Worm (Caenorhabditis elegans) whole organism, early embryonic: ENCODE data around the gene bas-1.

Experiments used
- B0310.2 ChIP-seq: sonication (generic microtip); optimal IDR thresholded peaks from 2 replicates; lab custom pipeline; 2016; ENCODE audit warnings: mild to moderate bottlenecking, missing genetic modification characterization, missing compliant biosample characterization
- F13C5.2 ChIP-seq: sonication (generic microtip); optimal IDR thresholded peaks from 2 replicates; lab custom pipeline; 2017; ENCODE audit warnings: mild to moderate bottlenecking, missing genetic modification characterization, inconsistent platforms, missing compliant biosample characterization
- aly-1 ChIP-seq: sonication (generic microtip); optimal IDR thresholded peaks from 2 replicates; lab custom pipeline; 2016; ENCODE audit warnings: missing genetic modification characterization, missing compliant biosample characterization
- ama-1 ChIP-seq: fragments of 150-350 bp; optimal IDR thresholded peaks from 2 replicates; lab custom pipeline; 2014
- ceh-13 ChIP-seq: fragments of 200-800 bp; sonication (Bioruptor generic); optimal IDR thresholded peaks from 2 replicates; lab custom pipeline; 2018; ENCODE audit warnings: mild to moderate bottlenecking, missing genetic modification characterization, missing compliant biosample characterization
- ceh-36 ChIP-seq: sonication (generic microtip); optimal IDR thresholded peaks from 2 replicates; lab custom pipeline; 2016; ENCODE audit warnings: missing genetic modification characterization, inconsistent platforms, missing compliant biosample characterization
- ets-7 ChIP-seq: sonication (generic microtip); optimal IDR thresholded peaks from 2 replicates; lab custom pipeline; 2016; ENCODE audit warnings: missing genotype, missing genetic modification characterization, missing compliant biosample characterization
- flt-1 ChIP-seq: fragments of 200-800 bp; sonication (Bioruptor generic); IDR thresholded peaks from 2 replicates; pipeline ENCODE4 v1.3.6; 2022; ENCODE audit warnings: missing genetic modification characterization, missing compliant biosample characterization
- hmbx-1 ChIP-seq: sonication (generic microtip); optimal IDR thresholded peaks from 2 replicates; lab custom pipeline; 2016; ENCODE audit warnings: mild to moderate bottlenecking, missing genetic modification characterization, missing compliant biosample characterization
- hmg-4 ChIP-seq: fragments of 200-800 bp; sonication (Bioruptor generic); optimal IDR thresholded peaks from 2 replicates; lab custom pipeline; 2018; ENCODE audit warnings: mild to moderate bottlenecking, missing genetic modification characterization, missing compliant biosample characterization
- hnd-1 ChIP-seq: sonication (generic microtip); optimal IDR thresholded peaks from 2 replicates; lab custom pipeline; 2016; ENCODE audit warnings: missing genetic modification characterization, missing compliant biosample characterization
- pes-1 ChIP-seq: fragments of 200-800 bp; sonication (Bioruptor generic); IDR thresholded peaks from 2 replicates; pipeline ENCODE4 v1.3.6; 2022; ENCODE audit warnings: missing genetic modification reagents, missing genetic modification characterization, missing compliant biosample characterization
- scrt-1 ChIP-seq: fragments of 200-800 bp; sonication (Bioruptor generic); IDR thresholded peaks from 2 replicates; pipeline ENCODE4 v1.3.6; 2022; ENCODE audit warnings: missing genetic modification characterization, missing compliant biosample characterization
- sea-1 ChIP-seq: fragments of 200-800 bp; sonication (Bioruptor generic); conservative IDR thresholded peaks from 2 replicates; pipeline ENCODE4 v1.3.6; 2022; ENCODE audit warnings: missing genetic modification characterization, missing compliant biosample characterization
- tbx-11 ChIP-seq: fragments of 200-800 bp; sonication (Bioruptor generic); IDR thresholded peaks from 2 replicates; pipeline ENCODE4 v1.3.6; 2022; ENCODE audit warnings: missing genetic modification characterization, missing compliant biosample characterization
- tbx-37 ChIP-seq: fragments of 200-800 bp; sonication (Bioruptor generic); conservative IDR thresholded peaks from 2 replicates; pipeline ENCODE4 v1.3.6; 2022; ENCODE audit warnings: missing genetic modification reagents, missing genetic modification characterization, missing compliant biosample characterization
- tra-4 ChIP-seq: sonication (generic microtip); optimal IDR thresholded peaks from 2 replicates; lab custom pipeline; 2017; ENCODE audit warnings: missing genetic modification characterization, missing compliant biosample characterization

The bas-1 gene

DNA sequence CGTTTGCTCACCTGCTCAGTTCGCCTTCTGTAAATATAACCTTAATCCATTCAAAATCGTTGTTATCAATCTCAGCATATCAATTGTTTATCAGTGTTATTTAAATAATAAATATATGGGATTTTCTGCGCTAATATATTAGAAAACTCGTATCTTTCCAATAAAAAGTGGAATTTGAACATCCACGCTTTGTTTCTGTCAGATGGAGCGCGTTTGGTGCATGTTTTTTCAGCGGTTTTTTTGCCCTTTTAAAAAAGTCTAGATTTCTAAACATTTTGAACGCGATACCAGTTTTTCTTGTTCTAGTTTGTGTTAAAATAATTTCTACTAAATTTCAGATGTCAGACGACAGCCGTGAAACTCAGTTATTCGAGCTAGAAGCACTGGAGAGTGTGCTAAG, 25.1 kb upstream of the bas-1 start, which contains the start of gene F56D2.2:
F56D2.2 (plus strand) TSS at position 339 of the 400 bp plus-strand sequence.
- no peak for TF ChIP-seq ceh-36 (tag; lab: Kevin White, UChicago)
- no peak for TF ChIP-seq sea-1 (GFP tag; lab: Robert Waterston, UW)
- TF ChIP-seq tra-4 (tag; lab: Kevin White, UChicago) = no peak
- TF ChIP-seq aly-1 (tag; lab: Kevin White, UChicago) = no peak

DNA sequence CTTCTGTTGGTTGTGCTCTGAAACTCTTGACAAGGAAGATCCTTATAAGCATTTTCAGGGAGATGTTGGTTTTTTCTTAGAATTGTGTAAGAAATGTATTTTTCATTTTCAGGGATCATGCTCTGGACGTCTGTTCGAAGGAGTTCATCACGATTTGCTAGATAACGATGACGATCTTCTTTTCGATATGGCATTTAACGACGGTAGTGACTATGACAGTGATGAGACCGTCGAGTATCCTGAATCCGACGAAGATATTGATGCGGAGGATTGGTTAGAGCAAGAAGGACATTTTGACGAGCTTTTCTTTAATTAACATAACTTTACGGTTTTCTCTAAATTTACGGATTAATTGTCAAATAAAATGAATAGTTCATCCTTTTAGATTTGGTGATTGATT, 23.3 kb upstream of the bas-1 start:
- no peak for TF ChIP-seq tbx-37
- no peak for TF ChIP-seq pes-1 (GFP tag; lab: Robert Waterston, UW)
- TF ChIP-seq F13C5.2 (tag; lab: Kevin White, UChicago) = no peak
- TF ChIP-seq B0310.2 (tag; lab: Kevin White, UChicago) = no peak
- no peak for TF ChIP-seq tbx-11 (GFP tag; lab: Robert Waterston, UW)
- TF ChIP-seq aly-1 (tag; lab: Kevin White, UChicago) = no peak
- no peak for TF ChIP-seq sea-1 (GFP tag; lab: Robert Waterston, UW)
- TF ChIP-seq ets-7 (tag; lab: Kevin White, UChicago) = no peak
- no peak for TF ChIP-seq hmbx-1 (tag; lab: Kevin White, UChicago)
- TF ChIP-seq hnd-1 (tag; lab: Kevin White, UChicago) = no peak
- TF ChIP-seq ceh-13 (GFP tag; lab: Kevin White, UChicago) = no peak
- TF ChIP-seq scrt-1 (GFP tag; lab: Robert Waterston, UW) = no peak
- no peak for TF ChIP-seq ceh-36 (tag; lab: Kevin White, UChicago)
- TF ChIP-seq tra-4 (tag; lab: Kevin White, UChicago) = no peak
- no peak for TF ChIP-seq flt-1 (GFP tag; lab: Robert Waterston, UW)
- TF ChIP-seq ama-1 (lab: Kevin White, UChicago) = no peak
- TF ChIP-seq hmg-4 (GFP tag; lab: Kevin White, UChicago) = no peak

DNA sequence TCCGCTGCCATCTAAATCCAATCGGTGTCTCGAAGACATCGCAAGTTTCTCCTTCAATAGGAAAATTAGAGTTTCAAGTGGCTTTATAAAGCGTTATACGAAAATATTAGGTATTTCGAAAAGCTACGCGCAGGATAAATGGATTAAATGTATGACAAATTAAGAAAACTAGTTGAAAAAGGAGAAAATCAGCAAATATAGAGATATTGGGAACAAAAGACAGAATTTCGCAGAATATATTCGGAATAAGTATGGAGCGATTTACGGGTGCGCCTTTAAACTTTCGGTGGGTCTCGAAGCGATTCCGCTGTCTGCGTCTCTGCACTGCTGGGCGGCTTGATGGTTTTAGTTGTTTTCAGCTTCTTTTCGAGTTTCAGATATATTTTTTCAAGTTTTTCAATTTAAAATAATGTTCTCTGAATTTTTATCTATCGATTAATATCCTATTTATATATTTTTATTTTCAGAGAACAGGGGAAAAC, 20.4 kb upstream of the bas-1 start, which contains the start of the genes ddx-15 and ucr-1:
ddx-15 (minus strand) TSS at position 51 of the 482 bp plus-strand sequence.
ucr-1 (plus strand) TSS at position 468 of the 482 bp plus-strand sequence.
- TF ChIP-seq tbx-11 (GFP tag; lab: Robert Waterston, UW) = no peak
- TF ChIP-seq ceh-36 (tag; lab: Kevin White, UChicago) = no peak
- TF ChIP-seq hnd-1 (tag; lab: Kevin White, UChicago) = no peak
- no peak for TF ChIP-seq scrt-1 (GFP tag; lab: Robert Waterston, UW)
- TF ChIP-seq B0310.2 (tag; lab: Kevin White, UChicago) = no peak
- TF ChIP-seq tra-4 (tag; lab: Kevin White, UChicago) = no peak
- no peak for TF ChIP-seq flt-1 (GFP tag; lab: Robert Waterston, UW)
- TF ChIP-seq ceh-13 (GFP tag; lab: Kevin White, UChicago) = no peak
- no peak for TF ChIP-seq hmg-4 (GFP tag; lab: Kevin White, UChicago)
- no peak for TF ChIP-seq F13C5.2 (tag; lab: Kevin White, UChicago)
- no peak for TF ChIP-seq pes-1 (GFP tag; lab: Robert Waterston, UW)
- TF ChIP-seq ets-7 (tag; lab: Kevin White, UChicago) = no peak
- TF ChIP-seq sea-1 (GFP tag; lab: Robert Waterston, UW) = no peak
- TF ChIP-seq hmbx-1 (tag; lab: Kevin White, UChicago) = no peak
- no peak for TF ChIP-seq tbx-37
- TF ChIP-seq ama-1 (lab: Kevin White, UChicago) = no peak
- no peak for TF ChIP-seq aly-1 (tag; lab: Kevin White, UChicago)

DNA sequence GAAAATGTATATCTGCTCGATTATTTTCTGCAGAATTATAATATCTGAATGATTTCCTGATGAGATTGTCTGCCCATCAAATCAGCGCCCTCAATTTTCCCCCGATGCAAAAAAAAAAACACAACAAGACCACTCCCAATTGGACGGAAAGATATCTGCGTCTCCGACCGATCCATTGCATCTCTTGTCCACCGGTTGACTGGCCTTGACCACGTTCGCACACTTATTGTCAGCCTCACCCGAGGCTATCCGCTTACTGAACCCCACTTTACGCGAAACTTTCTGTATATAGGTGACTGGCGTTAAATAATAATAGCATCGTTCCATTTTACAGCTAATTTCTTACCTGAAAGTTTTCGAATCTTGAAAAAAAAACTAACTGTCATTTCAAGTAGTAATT, 17.7 kb upstream of the bas-1 start:
- TF ChIP-seq tra-4 (tag; lab: Kevin White, UChicago) (no peak), ceh-13 (GFP tag; lab: Kevin White, UChicago) (no peak), F13C5.2 (tag; lab: Kevin White, UChicago) (no peak), hmg-4 (GFP tag; lab: Kevin White, UChicago) (no peak), scrt-1 (GFP tag; lab: Robert Waterston, UW) (no peak), aly-1 (tag; lab: Kevin White, UChicago) (no peak), B0310.2 (tag; lab: Kevin White, UChicago) (no peak), ama-1 (lab: Kevin White, UChicago) (no peak), sea-1 (GFP tag; lab: Robert Waterston, UW) (no peak), flt-1 (GFP tag; lab: Robert Waterston, UW) (no peak), ets-7 (tag; lab: Kevin White, UChicago) (no peak), ceh-36 (tag; lab: Kevin White, UChicago) (no peak), hnd-1 (tag; lab: Kevin White, UChicago) (no peak), tbx-37 (no peak), tbx-11 (GFP tag; lab: Robert Waterston, UW) (no peak), pes-1 (GFP tag; lab: Robert Waterston, UW) (no peak), hmbx-1 (tag; lab: Kevin White, UChicago) (no peak)

DNA sequence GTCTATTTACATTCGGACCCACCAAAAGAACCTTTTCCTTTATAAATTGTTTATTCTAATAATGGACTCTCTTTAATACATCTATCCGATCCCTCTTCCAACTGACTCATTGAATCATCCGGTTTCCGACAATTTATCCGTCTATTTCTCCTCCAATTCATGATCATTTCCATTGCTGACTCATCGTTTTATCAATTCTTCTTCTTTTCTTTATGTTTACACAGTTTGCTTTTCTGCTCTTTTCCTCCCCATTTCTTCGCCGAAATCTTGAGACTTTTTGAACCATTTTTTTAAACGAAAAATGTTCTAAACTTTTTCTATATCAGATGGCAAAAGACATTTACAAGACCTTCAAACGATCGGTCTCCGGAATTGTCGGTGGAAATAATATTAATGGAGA, 16.6 kb upstream of the bas-1 start, which contains the start of gene ced-6:
ced-6 (plus strand) TSS at position 327 of the 400 bp plus-strand sequence.
- no peak for TF ChIP-seq hmg-4 (GFP tag; lab: Kevin White, UChicago)
- no peak for TF ChIP-seq flt-1 (GFP tag; lab: Robert Waterston, UW)
- TF ChIP-seq hnd-1 (tag; lab: Kevin White, UChicago) = no peak
- no peak for TF ChIP-seq pes-1 (GFP tag; lab: Robert Waterston, UW)
- no peak for TF ChIP-seq F13C5.2 (tag; lab: Kevin White, UChicago)
- no peak for TF ChIP-seq aly-1 (tag; lab: Kevin White, UChicago)
- TF ChIP-seq ama-1 (lab: Kevin White, UChicago) = no peak
- TF ChIP-seq B0310.2 (tag; lab: Kevin White, UChicago) = no peak
- TF ChIP-seq ets-7 (tag; lab: Kevin White, UChicago) = no peak
- TF ChIP-seq tbx-11 (GFP tag; lab: Robert Waterston, UW) = no peak
- no peak for TF ChIP-seq tbx-37
- no peak for TF ChIP-seq sea-1 (GFP tag; lab: Robert Waterston, UW)
- no peak for TF ChIP-seq ceh-36 (tag; lab: Kevin White, UChicago)
- TF ChIP-seq tra-4 (tag; lab: Kevin White, UChicago) = no peak
- TF ChIP-seq hmbx-1 (tag; lab: Kevin White, UChicago) = no peak

DNA sequence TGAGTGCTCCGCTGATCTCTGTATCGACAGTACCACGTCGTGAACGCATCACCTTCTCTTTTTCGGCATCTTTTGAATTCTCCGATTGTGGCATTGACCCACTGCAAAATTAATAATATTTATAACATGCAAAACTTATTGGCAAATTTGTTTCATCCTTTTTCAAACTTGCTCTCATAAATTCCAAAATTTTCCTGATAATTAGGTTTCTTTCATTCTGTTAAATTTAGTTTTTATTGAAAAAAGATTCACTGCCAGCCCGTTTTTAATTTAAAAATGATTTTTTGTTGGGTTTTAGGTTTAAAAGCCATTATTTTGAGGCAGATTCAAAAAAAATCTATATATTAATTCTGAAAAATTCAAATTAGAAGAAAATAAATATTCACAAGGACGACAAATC, 12.1 kb upstream of the bas-1 start, which contains the start of gene wdr-37:
wdr-37 (minus strand) TSS at position 101 of the 400 bp plus-strand sequence.
- TF ChIP-seq B0310.2 (tag; lab: Kevin White, UChicago) (no peak), pes-1 (GFP tag; lab: Robert Waterston, UW) (no peak), F13C5.2 (tag; lab: Kevin White, UChicago) (no peak), tra-4 (tag; lab: Kevin White, UChicago) (no peak), aly-1 (tag; lab: Kevin White, UChicago) (no peak), hmg-4 (GFP tag; lab: Kevin White, UChicago) (no peak), ama-1 (lab: Kevin White, UChicago) (no peak)
